Fruit fly (Drosophila melanogaster) whole organism, embryonic: ENCODE measurements around the gene mTor.
A peak's percentile ranks its signal among the peaks of the same experiment; 100 is the strongest.

Source experiments
- Aef1 ChIP-seq: fragments of 200-800 bp; sonication (Bioruptor generic); IDR thresholded peaks from 3 replicates; pipeline ENCODE4 v1.3.6; 2022; ENCODE audit warnings: missing biosample characterization, missing genetic modification characterization
- BtbVII ChIP-seq: fragments of 200-800 bp; sonication (Bioruptor generic); optimal IDR thresholded peaks from 3 replicates; lab custom pipeline; 2017; ENCODE audit warnings: missing biosample characterization, mild to moderate bottlenecking, missing genetic modification characterization
- Bteb2 ChIP-seq: fragments of 200-800 bp; sonication (Bioruptor generic); optimal IDR thresholded peaks from 2 replicates; lab custom pipeline; 2016; ENCODE audit warnings: missing biosample characterization, missing genetic modification characterization
- CG10209 ChIP-seq: fragments of 200-800 bp; sonication (Bioruptor generic); optimal IDR thresholded peaks from 3 replicates; lab custom pipeline; 2017; ENCODE audit warnings: missing biosample characterization, mild to moderate bottlenecking, missing genetic modification characterization, missing genetic modification reagents
- CG10321 ChIP-seq: fragments of 200-800 bp; sonication (Bioruptor generic); IDR thresholded peaks from 2 replicates; pipeline ENCODE4 v1.3.6; 2022; ENCODE audit warnings: missing biosample characterization, missing genetic modification characterization
- CG10959 ChIP-seq: fragments of 200-800 bp; sonication (Bioruptor generic); IDR thresholded peaks from 2 replicates; pipeline ENCODE4 v1.3.6; 2022; ENCODE audit warnings: missing biosample characterization, missing genetic modification characterization
- CG11398 ChIP-seq: fragments of 200-800 bp; sonication (Bioruptor generic); optimal IDR thresholded peaks from 2 replicates; lab custom pipeline; 2016; ENCODE audit warnings: missing biosample characterization, missing genetic modification characterization
- CG12155 ChIP-seq: fragments of 200-800 bp; sonication (Bioruptor generic); optimal IDR thresholded peaks from 3 replicates; lab custom pipeline; 2016; ENCODE audit warnings: missing biosample characterization, missing genetic modification characterization
- CG12659 ChIP-seq: fragments of 200-800 bp; sonication (Bioruptor generic); optimal IDR thresholded peaks from 3 replicates; lab custom pipeline; 2017; ENCODE audit warnings: mild to moderate bottlenecking, missing biosample characterization, missing genetic modification reagents, missing genetic modification characterization
- CG12744 ChIP-seq: fragments of 200-800 bp; sonication (Bioruptor generic); optimal IDR thresholded peaks from 2 replicates; lab custom pipeline; 2016; ENCODE audit warnings: missing biosample characterization, missing genetic modification characterization
- CG12769 ChIP-seq: fragments of 200-800 bp; sonication (Bioruptor generic); optimal IDR thresholded peaks from 2 replicates; lab custom pipeline; 2019; ENCODE audit warnings: missing biosample characterization, mild to moderate bottlenecking, missing genetic modification characterization, moderate library complexity
- CG12942 ChIP-seq: fragments of 200-800 bp; sonication (Bioruptor generic); optimal IDR thresholded peaks from 3 replicates; lab custom pipeline; 2016; ENCODE audit warnings: missing biosample characterization, missing genetic modification characterization
- CG13287 ChIP-seq: fragments of 200-800 bp; sonication (Bioruptor generic); IDR thresholded peaks from 2 replicates; pipeline ENCODE4 v1.3.6; 2022; ENCODE audit warnings: missing biosample characterization, missing genetic modification characterization; ENCODE audit not compliant: partially characterized antibody
- CG15073 ChIP-seq: fragments of 200-800 bp; sonication (Bioruptor generic); optimal IDR thresholded peaks from 2 replicates; lab custom pipeline; 2016; ENCODE audit warnings: missing biosample characterization, missing genetic modification characterization
- CG30431 ChIP-seq: fragments of 200-800 bp; sonication (Bioruptor generic); optimal IDR thresholded peaks from 2 replicates; lab custom pipeline; 2017; ENCODE audit warnings: missing biosample characterization, missing genetic modification characterization
- CG3163 ChIP-seq: fragments of 200-800 bp; sonication (Bioruptor generic); optimal IDR thresholded peaks from 3 replicates; lab custom pipeline; 2016; ENCODE audit warnings: missing biosample characterization, missing genetic modification characterization
- CG3726 ChIP-seq: fragments of 200-800 bp; sonication (Bioruptor generic); IDR thresholded peaks from 3 replicates; pipeline ENCODE4, ENCODE4 v1.3.6; 2022; ENCODE audit warnings: missing biosample characterization, missing genetic modification characterization
- CG6654 ChIP-seq: fragments of 200-800 bp; sonication (Bioruptor generic); optimal IDR thresholded peaks from 2 replicates; lab custom pipeline; 2017; ENCODE audit warnings: missing biosample characterization, mild to moderate bottlenecking, missing genetic modification characterization
- CG7928 ChIP-seq: fragments of 200-800 bp; sonication (Bioruptor generic); optimal IDR thresholded peaks from 2 replicates; lab custom pipeline; 2017; ENCODE audit warnings: missing biosample characterization, mild to moderate bottlenecking, missing genetic modification characterization
- CG9727 ChIP-seq: fragments of 200-800 bp; sonication (Bioruptor generic); optimal IDR thresholded peaks from 3 replicates; lab custom pipeline; 2017; ENCODE audit warnings: missing biosample characterization, mild to moderate bottlenecking, missing genetic modification characterization
- D ChIP-seq, 2 experiments: fragments of 200-800 bp in 1 of 2; fragments of >200 bp in 1 of 2; sonication (Bioruptor generic) in 1 of 2; optimal IDR thresholded peaks; 2 replicates in 1 of 2; 3 replicates in 1 of 2; lab custom pipeline; 2017; ENCODE audit warnings: mild to moderate bottlenecking in 1 of 2, missing biosample characterization in 1 of 2, missing genetic modification characterization in 1 of 2, missing genetic modification reagents in 1 of 2
- Doc2 ChIP-seq: fragments of 200-800 bp; sonication (Bioruptor generic); IDR thresholded peaks from 2 replicates; pipeline ENCODE4 v1.3.6; 2022; ENCODE audit warnings: missing biosample characterization, missing genetic modification characterization
- Ets65A ChIP-seq: fragments of 200-800 bp; sonication (Bioruptor generic); peaks from one replicate; lab custom pipeline; 2016; ENCODE audit warnings: missing biosample characterization, missing genetic modification characterization
- Hr3 ChIP-seq: fragments of 200-800 bp; sonication (Bioruptor generic); optimal IDR thresholded peaks from 3 replicates; lab custom pipeline; 2016; ENCODE audit warnings: missing biosample characterization, missing genetic modification characterization
- MESR4 ChIP-seq: fragments of 200-800 bp; sonication (Bioruptor generic); optimal IDR thresholded peaks from 2 replicates; lab custom pipeline; 2018; ENCODE audit warnings: missing biosample characterization, mild to moderate bottlenecking, missing genetic modification characterization, moderate library complexity
- Nf-YC ChIP-seq: fragments of 200-800 bp; optimal IDR thresholded peaks from 3 replicates; lab custom pipeline; 2019; ENCODE audit warnings: missing biosample characterization, mild to moderate bottlenecking, missing genetic modification characterization, moderate library complexity
- NfI ChIP-seq: fragments of 200-800 bp; sonication (Bioruptor generic); optimal IDR thresholded peaks from 3 replicates; lab custom pipeline; 2018; ENCODE audit warnings: missing biosample characterization, mild to moderate bottlenecking, missing genetic modification characterization, moderate library complexity
- Poxn ChIP-seq: fragments of 200-800 bp; sonication (Bioruptor generic); IDR thresholded peaks from 2 replicates; pipeline ENCODE4 v1.3.6; 2022; ENCODE audit warnings: missing biosample characterization, missing genetic modification characterization
- Ravus ChIP-seq: fragments of 200-800 bp; sonication (Bioruptor generic); IDR thresholded peaks from 2 replicates; pipeline ENCODE4 v1.3.6; 2022; ENCODE audit warnings: missing biosample characterization, missing genetic modification characterization
- Vsx1 ChIP-seq: fragments of 200-800 bp; sonication (Bioruptor generic); optimal IDR thresholded peaks from 2 replicates; lab custom pipeline; 2017; ENCODE audit warnings: missing biosample characterization, mild to moderate bottlenecking, missing genetic modification characterization, missing genetic modification reagents
- Xbp1 ChIP-seq: fragments of 200-800 bp; sonication (Bioruptor generic); optimal IDR thresholded peaks from 3 replicates; lab custom pipeline; 2016; ENCODE audit warnings: missing biosample characterization, mild to moderate bottlenecking, missing genetic modification characterization
- aop ChIP-seq: fragments of 200-800 bp; sonication (Bioruptor generic); IDR thresholded peaks from 2 replicates; pipeline ENCODE4 v1.3.6; 2022; ENCODE audit warnings: missing biosample characterization, missing genetic modification characterization
- br ChIP-seq: fragments of >200 bp; optimal IDR thresholded peaks from 2 replicates; lab custom pipeline; 2017
- btn ChIP-seq: fragments of 200-800 bp; sonication (Bioruptor generic); optimal IDR thresholded peaks from 2 replicates; lab custom pipeline; 2016; ENCODE audit warnings: missing biosample characterization, missing genetic modification characterization
- chm ChIP-seq: fragments of 200-800 bp; sonication (Bioruptor generic); IDR thresholded peaks from 2 replicates; pipeline ENCODE4 v1.3.6; 2022; ENCODE audit warnings: missing biosample characterization, missing genetic modification characterization
- danr ChIP-seq: fragments of 200-800 bp; sonication (Bioruptor generic); IDR thresholded peaks from 2 replicates; pipeline ENCODE4 v1.3.6; 2022; ENCODE audit warnings: missing biosample characterization, missing genetic modification characterization
- dpn ChIP-seq, 2 experiments: fragments of 200-800 bp; sonication (Bioruptor generic); optimal IDR thresholded peaks; 3 replicates each; lab custom pipeline; 2016; ENCODE audit warnings: missing biosample characterization in 2 of 2, missing genetic modification characterization in 2 of 2
- ewg ChIP-seq: fragments of 200-800 bp; sonication (Bioruptor generic); optimal IDR thresholded peaks from 3 replicates; lab custom pipeline; 2017; ENCODE audit warnings: mild to moderate bottlenecking, missing biosample characterization, missing genetic modification reagents, missing genetic modification characterization
- gem ChIP-seq: fragments of 200-800 bp; sonication (Bioruptor generic); optimal IDR thresholded peaks from 2 replicates; lab custom pipeline; 2019; ENCODE audit warnings: missing biosample characterization, mild to moderate bottlenecking, missing genetic modification characterization, moderate library complexity
- gro ChIP-seq: fragments of 200-800 bp; sonication (Bioruptor generic); optimal IDR thresholded peaks from 2 replicates; lab custom pipeline; 2016; ENCODE audit warnings: missing biosample characterization, missing genetic modification characterization
- her ChIP-seq: fragments of 200-800 bp; sonication (Bioruptor generic); optimal IDR thresholded peaks from 2 replicates; lab custom pipeline; 2016; ENCODE audit warnings: missing biosample characterization, missing genetic modification characterization
- jumu ChIP-seq: fragments of 200-800 bp; sonication (Bioruptor generic); optimal IDR thresholded peaks from 3 replicates; lab custom pipeline; 2016; ENCODE audit warnings: missing biosample characterization, missing genetic modification characterization
- kay ChIP-seq: fragments of 200-800 bp; sonication (Bioruptor generic); optimal IDR thresholded peaks from 2 replicates; lab custom pipeline; 2016; ENCODE audit warnings: missing biosample characterization, missing genetic modification characterization
- lov ChIP-seq, 2 experiments: fragments of 200-800 bp in 1 of 2; fragments of >200 bp in 1 of 2; sonication (Bioruptor generic) in 1 of 2; IDR thresholded peaks in 1 of 2; optimal IDR thresholded peaks in 1 of 2; 2 replicates in 1 of 2; 3 replicates in 1 of 2; pipeline versions ENCODE4 v1.3.6 to Lab custom; 2017 to 2022; ENCODE audit warnings: missing biosample characterization in 1 of 2, missing genetic modification characterization in 1 of 2
- repo ChIP-seq: fragments of 200-800 bp; sonication (Bioruptor generic); optimal IDR thresholded peaks from 2 replicates; lab custom pipeline; 2016; ENCODE audit warnings: missing biosample characterization, missing genetic modification characterization
- scrt ChIP-seq: fragments of 200-800 bp; sonication (Bioruptor generic); optimal IDR thresholded peaks from 2 replicates; lab custom pipeline; 2018; ENCODE audit warnings: missing biosample characterization, mild to moderate bottlenecking, missing genetic modification characterization, moderate library complexity
- so ChIP-seq: fragments of 200-800 bp; sonication (Bioruptor generic); IDR thresholded peaks from 3 replicates; pipeline ENCODE4 v1.3.6; 2022; ENCODE audit warnings: missing biosample characterization, missing genetic modification characterization
- tgo ChIP-seq: fragments of 200-800 bp; sonication (Bioruptor generic); IDR thresholded peaks from 3 replicates; pipeline ENCODE4 v1.3.6; 2022; ENCODE audit warnings: missing biosample characterization, missing genetic modification characterization
- tio ChIP-seq: fragments of 200-800 bp; sonication (Bioruptor generic); optimal IDR thresholded peaks from 2 replicates; lab custom pipeline; 2017; ENCODE audit warnings: missing biosample characterization, missing genetic modification characterization, inconsistent platforms
- trh ChIP-seq: fragments of 200-800 bp; sonication (Bioruptor generic); optimal IDR thresholded peaks from 2 replicates; lab custom pipeline; 2016; ENCODE audit warnings: missing biosample characterization, missing genetic modification characterization
- unc-4 ChIP-seq: fragments of 200-800 bp; sonication (Bioruptor generic); IDR thresholded peaks from 2 replicates; pipeline ENCODE4 v1.3.6; 2022; ENCODE audit warnings: missing biosample characterization, missing genetic modification characterization; ENCODE audit not compliant: partially characterized antibody

The mTor gene

dm6 chr2L:13018992-13019484 lies 14.8 kb downstream of the mTor start, which contains the start of gene Ube4B (continued):
- TF ChIP-seq tgo (GFP tag; lab: Robert Waterston, UW) = peak; percentile 48
- TF ChIP-seq MESR4 (GFP tag; lab: Kevin White, UChicago) = peak; percentile 88
- TF ChIP-seq Hr3 (GFP tag; lab: Kevin White, UChicago) = peak; percentile 57
- TF ChIP-seq Vsx1 = no peak
- TF ChIP-seq aop (GFP tag; lab: Robert Waterston, UW) = no peak
- no peak for TF ChIP-seq tio (GFP tag; lab: Kevin White, UChicago)
- TF ChIP-seq Doc2 (GFP tag; lab: Robert Waterston, UW) = no peak
- TF ChIP-seq dpn (GFP tag; optimal IDR thresholded peaks at IDR 0.05; lab: Kevin White, UChicago) = peak in 1 of 2 experiments; percentile 82
- TF ChIP-seq kay (GFP tag; lab: Kevin White, UChicago) = peak; percentile 69
- peak; percentile 80 for TF ChIP-seq Xbp1
- peak; percentile 47 for TF ChIP-seq CG11398 (GFP tag; lab: Kevin White, UChicago)
- no peak for TF ChIP-seq CG12744 (GFP tag; lab: Kevin White, UChicago)
- TF ChIP-seq jumu = peak; percentile 78
- TF ChIP-seq CG3726 (GFP tag; lab: Robert Waterston, UW) = no peak
- TF ChIP-seq NfI (GFP tag; lab: Kevin White, UChicago) = peak; percentile 61
- TF ChIP-seq CG13287 (GFP tag; lab: Robert Waterston, UW) = peak; percentile 88
- peak; percentile 99 for TF ChIP-seq CG10959 (GFP tag; lab: Robert Waterston, UW)
- TF ChIP-seq CG30431 (GFP tag; lab: Kevin White, UChicago) = peak; percentile 7
- no peak for TF ChIP-seq gem (tag; lab: Kevin White, UChicago)
- no peak for TF ChIP-seq CG10321 (GFP tag; lab: Robert Waterston, UW)
- TF ChIP-seq danr = no peak
- no peak for TF ChIP-seq CG15073 (GFP tag; lab: Kevin White, UChicago)
- TF ChIP-seq CG12942 (GFP tag; lab: Kevin White, UChicago) = peak; percentile 65
- TF ChIP-seq so (GFP tag; lab: Robert Waterston, UW) = no peak
- peak; percentile 58; the same call in 1 of the 3 replicates for TF ChIP-seq Aef1 (GFP tag; lab: Robert Waterston, UW)
- no peak for TF ChIP-seq CG12769
- no peak for TF ChIP-seq CG6654
- TF ChIP-seq scrt = no peak
- TF ChIP-seq lov (optimal IDR thresholded peaks at IDR 0.05; lab: Kevin White, UChicago) = no peak
- peak; percentile 55; the same call in 1 of the 3 replicates for TF ChIP-seq lov (GFP tag; IDR thresholded peaks at IDR 0.05; lab: Robert Waterston, UW)
- TF ChIP-seq CG12155 (GFP tag; lab: Kevin White, UChicago) = peak; percentile 71
- TF ChIP-seq Bteb2 (GFP tag; lab: Kevin White, UChicago) = peak; percentile 40
- peak; percentile 31 for TF ChIP-seq CG10209 (GFP tag; lab: Kevin White, UChicago)
- peak; percentile 48 for TF ChIP-seq CG3163 (GFP tag; lab: Kevin White, UChicago)
- no peak for TF ChIP-seq CG7928 (GFP tag; lab: Kevin White, UChicago)
- peak; percentile 81 for TF ChIP-seq Nf-YC
- TF ChIP-seq btn (GFP tag; lab: Kevin White, UChicago) = no peak
- 0 out of 2 replicates have a peak, but pooled peaks have one; percentile 50 for TF ChIP-seq chm (GFP tag; lab: Robert Waterston, UW)
- no peak for TF ChIP-seq BtbVII (GFP tag; lab: Kevin White, UChicago)
- TF ChIP-seq CG9727 (GFP tag; lab: Kevin White, UChicago) = peak; percentile 61
- TF ChIP-seq trh (GFP tag; lab: Kevin White, UChicago) = peak; percentile 9
- TF ChIP-seq ewg (GFP tag; lab: Kevin White, UChicago) = no peak
- TF ChIP-seq Poxn (GFP tag; lab: Robert Waterston, UW) = no peak
- TF ChIP-seq her (GFP tag; lab: Kevin White, UChicago) = peak; percentile 56
- peak; percentile 97 for TF ChIP-seq Ets65A (GFP tag; lab: Kevin White, UChicago)
- no peak for TF ChIP-seq br (lab: Kevin White, UChicago)
- no peak for TF ChIP-seq Ravus
- peak; percentile 42 for TF ChIP-seq repo (GFP tag; lab: Kevin White, UChicago)
- peak; percentile 83 for TF ChIP-seq unc-4 (GFP tag; lab: Robert Waterston, UW)
- peak; percentile 88 for TF ChIP-seq CG12659
- TF ChIP-seq D (optimal IDR thresholded peaks at IDR 0.05; lab: Kevin White, UChicago) = no peak
- no peak for TF ChIP-seq D (GFP tag; optimal IDR thresholded peaks at IDR 0.05; lab: Kevin White, UChicago)
- TF ChIP-seq gro = peak; percentile 87
